Fruit fly (Drosophila melanogaster): ENCODE results near the gene bdl.

Gene bdl

dm6 chr2L:4371516-4372136 is 47.3 kb downstream of the bdl start (continued):
- no peak for TF ChIP-seq corto (GFP tag; optimal IDR thresholded peaks at IDR 0.05)
- no peak for TF ChIP-seq Oaz (GFP tag; IDR thresholded peaks at IDR 0.05)
- no peak for TF ChIP-seq C15 (GFP tag; IDR thresholded peaks at IDR 0.05)
- TF ChIP-seq Atf6 (GFP tag; IDR thresholded peaks at IDR 0.05) = no peak
- peak; percentile 81 for TF ChIP-seq Med (GFP tag)
- TF ChIP-seq CG7786 (GFP tag; optimal IDR thresholded peaks at IDR 0.05) = no peak
- no peak for TF ChIP-seq prd (optimal IDR thresholded peaks at IDR 0.05)
- peak; percentile 65; the same call in 2 of the 3 replicates for TF ChIP-seq prd (GFP tag; IDR thresholded peaks at IDR 0.05)
- peak; percentile 67 for TF ChIP-seq nerfin-1 (tag; optimal IDR thresholded peaks at IDR 0.05)
- TF ChIP-seq chn (GFP tag; optimal IDR thresholded peaks at IDR 0.05) = no peak
- peak; percentile 80 for TF ChIP-seq nmo (GFP tag; optimal IDR thresholded peaks at IDR 0.05)
- TF ChIP-seq Usf (GFP tag; optimal IDR thresholded peaks at IDR 0.05) = peak; percentile 2
- TF ChIP-seq crc (GFP tag; optimal IDR thresholded peaks at IDR 0.05) = no peak
- TF ChIP-seq chm (GFP tag; IDR thresholded peaks at IDR 0.05) = peak; percentile 81
- no peak for TF ChIP-seq fru (optimal IDR thresholded peaks at IDR 0.05)
- peak; percentile 33 for TF ChIP-seq CG18764 (GFP tag; optimal IDR thresholded peaks at IDR 0.05)
- TF ChIP-seq CG8089 (GFP tag; optimal IDR thresholded peaks at IDR 0.05) = no peak
- no peak for TF ChIP-seq CG16863 (GFP tag; optimal IDR thresholded peaks at IDR 0.05)
- no peak for TF ChIP-seq inv (GFP tag; IDR thresholded peaks at IDR 0.05; ENCODE audit: partially characterized antibody)
- TF ChIP-seq Ravus (GFP tag; IDR thresholded peaks at IDR 0.05) = no peak
- TF ChIP-seq maf-S (GFP tag; optimal IDR thresholded peaks at IDR 0.05) = no peak
- peak; percentile 56 for TF ChIP-seq CG6689 (GFP tag; IDR thresholded peaks at IDR 0.05)
- peak; percentile 20 for TF ChIP-seq lov (optimal IDR thresholded peaks at IDR 0.05)
- TF ChIP-seq lov (GFP tag; IDR thresholded peaks at IDR 0.05) = 0 out of 3 replicates have a peak, but pooled peaks have one; percentile 7
- TF ChIP-seq CG17802 (tag; optimal IDR thresholded peaks at IDR 0.05) = no peak
- peak; percentile 69 for TF ChIP-seq Ssrp (tag; optimal IDR thresholded peaks at IDR 0.05)
- TF ChIP-seq Ptx1 (GFP tag; IDR thresholded peaks at IDR 0.05) = peak; percentile 56
- TF ChIP-seq CG5245 (GFP tag; optimal IDR thresholded peaks at IDR 0.05) = no peak
- TF ChIP-seq row (GFP tag; IDR thresholded peaks at IDR 0.05) = peak; percentile 84
- TF ChIP-seq twi (tag; optimal IDR thresholded peaks at IDR 0.05) = peak; percentile 78
- no peak for TF ChIP-seq vfl (GFP tag; optimal IDR thresholded peaks at IDR 0.05)
- no peak for TF ChIP-seq jumu (GFP tag; optimal IDR thresholded peaks at IDR 0.05)
- TF ChIP-seq gfzf (GFP tag; optimal IDR thresholded peaks at IDR 0.05) = no peak
- no peak for TF ChIP-seq CG11456 (GFP tag; IDR thresholded peaks at IDR 0.05)
- TF ChIP-seq unc-4 (GFP tag; IDR thresholded peaks at IDR 0.05; ENCODE audit: partially characterized antibody) = no peak
- TF ChIP-seq Myb (GFP tag; optimal IDR thresholded peaks at IDR 0.05) = no peak
- TF ChIP-seq Xbp1 (GFP tag; optimal IDR thresholded peaks at IDR 0.05) = peak; percentile 42
- TF ChIP-seq Kr (GFP tag; optimal IDR thresholded peaks at IDR 0.05) = peak; percentile 80
- peak; percentile 60; the same call in 1 of the 2 replicates for TF ChIP-seq Bgb (GFP tag; IDR thresholded peaks at IDR 0.05; ENCODE audit: partially characterized antibody)
- TF ChIP-seq CG6765 (GFP tag; optimal IDR thresholded peaks at IDR 0.05) = no peak
- peak; percentile 26 for TF ChIP-seq ewg (GFP tag; optimal IDR thresholded peaks at IDR 0.05)
- peak; percentile 85 for TF ChIP-seq yki (optimal IDR thresholded peaks at IDR 0.05)
- TF ChIP-seq croc (GFP tag; conservative IDR thresholded peaks at IDR 0.05) = peak; percentile 52; the same call in 2 of the 3 replicates
- no peak for TF ChIP-seq sima (GFP tag; optimal IDR thresholded peaks at IDR 0.05)
- TF ChIP-seq esg (GFP tag; conservative IDR thresholded peaks at IDR 0.05) = 0 out of 2 replicates have a peak, but pooled peaks have one; percentile 22
- TF ChIP-seq pnt (GFP tag; optimal IDR thresholded peaks at IDR 0.05) = no peak
- TF ChIP-seq Dref (GFP tag; IDR thresholded peaks at IDR 0.05) = no peak
- no peak for TF ChIP-seq dati (GFP tag; IDR thresholded peaks at IDR 0.05)
- no peak for TF ChIP-seq CG6854 (GFP tag; optimal IDR thresholded peaks at IDR 0.05)
- TF ChIP-seq tgo (GFP tag; IDR thresholded peaks at IDR 0.05) = peak; percentile 38; the same call in 2 of the 3 replicates
- peak; percentile 81 for TF ChIP-seq gcm (GFP tag; optimal IDR thresholded peaks at IDR 0.05)
- no peak for TF ChIP-seq ase (GFP tag; IDR thresholded peaks at IDR 0.05)

Measured in whole organism, embryonic.